In genomic region chrIII:10763032-10763431, ce11 we compare ENCODE assay signal across 5 worm cellular contexts.
TF ChIP-seq lines count a peak whose summit lies in the region.

dpy-28 (plus strand) TSS chrIII:10763131.

TF ChIP-seq in whole organism, L1 larva, 84 proteins besides CTCF, POLR2A, EP300 and RAD21 (continues in another document):
- no peak for TF ChIP-seq C04F5.9 (tag; optimal IDR thresholded peaks at IDR 0.05; lab: Kevin White, UChicago)
- TF ChIP-seq pqm-1 (tag; optimal IDR thresholded peaks at IDR 0.05; lab: Kevin White, UChicago) = no peak
- no peak for TF ChIP-seq skn-1 (tag; optimal IDR thresholded peaks at IDR 0.05; lab: Kevin White, UChicago)
- TF ChIP-seq unc-130 (tag; optimal IDR thresholded peaks at IDR 0.05; lab: Kevin White, UChicago) = no peak
- TF ChIP-seq C16A3.4 (tag; optimal IDR thresholded peaks at IDR 0.05; lab: Kevin White, UChicago) = no peak
- TF ChIP-seq rnt-1 (tag; optimal IDR thresholded peaks at IDR 0.05; lab: Kevin White, UChicago) = no peak
- TF ChIP-seq zip-4 (GFP tag; optimal IDR thresholded peaks at IDR 0.05; lab: Kevin White, UChicago) = no peak
- TF ChIP-seq lin-39 (tag; optimal IDR thresholded peaks at IDR 0.05; lab: Kevin White, UChicago) = no peak
- TF ChIP-seq lin-15B (tag; optimal IDR thresholded peaks at IDR 0.05; lab: Kevin White, UChicago) = no peak
- no peak for TF ChIP-seq efl-1 (optimal IDR thresholded peaks at IDR 0.05; lab: Kevin White, UChicago)
- TF ChIP-seq efl-1 (GFP tag; optimal IDR thresholded peaks at IDR 0.05 in 1 of 2; lab: Kevin White, UChicago) = peak in 1 of 2 experiments; percentile 82
- peak; percentile 31 for TF ChIP-seq ama-1 (optimal IDR thresholded peaks at IDR 0.05; lab: Kevin White, UChicago)
- no peak for TF ChIP-seq nhr-28 (tag; optimal IDR thresholded peaks at IDR 0.05; lab: Kevin White, UChicago)
- TF ChIP-seq sptf-1 (tag; optimal IDR thresholded peaks at IDR 0.05; lab: Kevin White, UChicago) = no peak
- no peak for TF ChIP-seq ets-5 (GFP tag; IDR thresholded peaks at IDR 0.05; lab: Robert Waterston, UW)
- TF ChIP-seq ceh-90 (tag; optimal IDR thresholded peaks at IDR 0.05; lab: Kevin White, UChicago) = no peak
- TF ChIP-seq nhr-47 (tag; optimal IDR thresholded peaks at IDR 0.05; lab: Kevin White, UChicago) = peak; percentile 27
- TF ChIP-seq mep-1 (tag; optimal IDR thresholded peaks at IDR 0.05; lab: Kevin White, UChicago) = no peak
- no peak for TF ChIP-seq swsn-7 (tag; optimal IDR thresholded peaks at IDR 0.05; lab: Kevin White, UChicago)
- no peak for TF ChIP-seq C34B4.2 (tag; optimal IDR thresholded peaks at IDR 0.05; lab: Kevin White, UChicago)

TF ChIP-seq in whole organism, L2 larva, 48 proteins besides CTCF, POLR2A, EP300 and RAD21:
- TF ChIP-seq ama-1 (optimal IDR thresholded peaks at IDR 0.05; lab: Kevin White, UChicago) (peak; percentile 21), nhr-21 (tag; optimal IDR thresholded peaks at IDR 0.05; lab: Kevin White, UChicago) (peak; percentile 21), nhr-237 (tag; optimal IDR thresholded peaks at IDR 0.05; lab: Kevin White, UChicago) (no peak)

TF ChIP-seq in whole organism, L3 larva, 47 proteins besides CTCF, POLR2A, EP300 and RAD21:
- TF ChIP-seq nhr-67 (tag; optimal IDR thresholded peaks at IDR 0.05; lab: Kevin White, UChicago) (no peak), fkh-10 (GFP tag; optimal IDR thresholded peaks at IDR 0.05; lab: Kevin White, UChicago) (no peak), pqm-1 (tag; optimal IDR thresholded peaks at IDR 0.05; lab: Kevin White, UChicago) (no peak), aly-2 (tag; optimal IDR thresholded peaks at IDR 0.05; lab: Kevin White, UChicago) (no peak), fos-1 (tag; optimal IDR thresholded peaks at IDR 0.05; lab: Kevin White, UChicago) (no peak), hmg-11 (tag; optimal IDR thresholded peaks at IDR 0.05; lab: Kevin White, UChicago) (no peak), zag-1 (tag; optimal IDR thresholded peaks at IDR 0.05; lab: Kevin White, UChicago) (no peak), ceh-28 (tag; optimal IDR thresholded peaks at IDR 0.05; lab: Kevin White, UChicago) (no peak), R02D3.7 (tag; optimal IDR thresholded peaks at IDR 0.05; lab: Kevin White, UChicago) (no peak), snpc-4 (tag; optimal IDR thresholded peaks at IDR 0.05; lab: Kevin White, UChicago) (no peak), elt-2 (tag; optimal IDR thresholded peaks at IDR 0.05; lab: Kevin White, UChicago) (peak; percentile 5), nhr-43 (tag; optimal IDR thresholded peaks at IDR 0.05; lab: Kevin White, UChicago; ENCODE audit: poor library complexity, severe bottlenecking) (no peak), daf-12 (tag; optimal IDR thresholded peaks at IDR 0.05; lab: Kevin White, UChicago) (no peak), sea-2 (GFP tag; optimal IDR thresholded peaks at IDR 0.05; lab: Kevin White, UChicago) (no peak), nhr-77 (tag; optimal IDR thresholded peaks at IDR 0.05; lab: Kevin White, UChicago) (no peak), ztf-11 (tag; optimal IDR thresholded peaks at IDR 0.05; lab: Kevin White, UChicago) (no peak), nhr-23 (tag; optimal IDR thresholded peaks at IDR 0.05; lab: Kevin White, UChicago) (no peak), lsy-12 (tag; optimal IDR thresholded peaks at IDR 0.05; lab: Kevin White, UChicago) (peak; percentile 23), fkh-2 (tag; optimal IDR thresholded peaks at IDR 0.05; lab: Kevin White, UChicago) (no peak), ZK546.5 (tag; optimal IDR thresholded peaks at IDR 0.05; lab: Kevin White, UChicago) (no peak), eor-1 (tag; optimal IDR thresholded peaks at IDR 0.05; lab: Kevin White, UChicago) (no peak), ama-1 (optimal IDR thresholded peaks at IDR 0.05; lab: Kevin White, UChicago) (peak; percentile 66), egl-27 (tag; optimal IDR thresholded peaks at IDR 0.05; lab: Kevin White, UChicago) (no peak), ceh-9 (tag; optimal IDR thresholded peaks at IDR 0.05; lab: Kevin White, UChicago) (no peak), mml-1 (tag; optimal IDR thresholded peaks at IDR 0.05; lab: Kevin White, UChicago) (no peak), jun-1 (tag; optimal IDR thresholded peaks at IDR 0.05; lab: Kevin White, UChicago) (no peak)

TF ChIP-seq in whole organism, L4 larva, 104 proteins besides CTCF, POLR2A, EP300 and RAD21 (continues in another document):
- TF ChIP-seq mes-2 (tag; optimal IDR thresholded peaks at IDR 0.05; lab: Kevin White, UChicago; ENCODE audit: poor library complexity, severe bottlenecking) = no peak
- TF ChIP-seq mdl-1 (tag; optimal IDR thresholded peaks at IDR 0.05; lab: Kevin White, UChicago) = no peak
- no peak for TF ChIP-seq mxl-3 (GFP tag; optimal IDR thresholded peaks at IDR 0.05; lab: Kevin White, UChicago)
- TF ChIP-seq hlh-30 (tag; optimal IDR thresholded peaks at IDR 0.05; lab: Kevin White, UChicago; ENCODE audit: insufficient read depth) = no peak
- no peak for TF ChIP-seq Y75B8A.6 (GFP tag; IDR thresholded peaks at IDR 0.05; lab: Robert Waterston, UW)
- no peak for TF ChIP-seq lin-15B (tag; optimal IDR thresholded peaks at IDR 0.05; lab: Kevin White, UChicago)
- TF ChIP-seq zip-2 (tag; optimal IDR thresholded peaks at IDR 0.05; lab: Kevin White, UChicago) = no peak
- TF ChIP-seq mep-1 (tag; optimal IDR thresholded peaks at IDR 0.05; lab: Kevin White, UChicago) = peak; percentile 34
- TF ChIP-seq nhr-102 (tag; optimal IDR thresholded peaks at IDR 0.05; lab: Kevin White, UChicago) = no peak
- TF ChIP-seq ama-1 (optimal IDR thresholded peaks at IDR 0.05; lab: Kevin White, UChicago) = peak; percentile 70
- no peak; the same call in 1 of the 2 replicates for TF ChIP-seq lin-38 (GFP tag; IDR thresholded peaks at IDR 0.05; lab: Robert Waterston, UW)
- TF ChIP-seq zfp-3 (GFP tag; conservative IDR thresholded peaks at IDR 0.05; lab: Robert Waterston, UW) = no peak
- no peak for TF ChIP-seq aly-2 (tag; optimal IDR thresholded peaks at IDR 0.05; lab: Kevin White, UChicago)
- TF ChIP-seq dmd-8 (GFP tag; IDR thresholded peaks at IDR 0.05; lab: Robert Waterston, UW) = no peak
- no peak for TF ChIP-seq ceh-32 (tag; optimal IDR thresholded peaks at IDR 0.05; lab: Kevin White, UChicago; ENCODE audit: poor library complexity)
- no peak for TF ChIP-seq ces-1 (GFP tag; optimal IDR thresholded peaks at IDR 0.05; lab: Kevin White, UChicago)
- peak; percentile 81 for TF ChIP-seq aha-1 (tag; lab: Kevin White, UChicago)
- TF ChIP-seq sdz-12 (GFP tag; optimal IDR thresholded peaks at IDR 0.05; lab: Kevin White, UChicago) = no peak
- TF ChIP-seq tag-97 (GFP tag; IDR thresholded peaks at IDR 0.05; lab: Robert Waterston, UW) = no peak
- TF ChIP-seq dmd-9 (GFP tag; IDR thresholded peaks at IDR 0.05; lab: Robert Waterston, UW) = no peak
- no peak for TF ChIP-seq pqm-1 (tag; optimal IDR thresholded peaks at IDR 0.05; lab: Kevin White, UChicago)
- TF ChIP-seq cey-2 (tag; optimal IDR thresholded peaks at IDR 0.05; lab: Kevin White, UChicago; ENCODE audit: borderline replicate concordance, insufficient read depth) = no peak
- TF ChIP-seq daf-16 (GFP tag; optimal IDR thresholded peaks at IDR 0.05; lab: Kevin White, UChicago) = no peak
- TF ChIP-seq daf-16 (tag; optimal IDR thresholded peaks at IDR 0.05; lab: Kevin White, UChicago) = peak; percentile 20
- no peak for TF ChIP-seq nhr-28 (tag; optimal IDR thresholded peaks at IDR 0.05; lab: Kevin White, UChicago)
- TF ChIP-seq pha-4 (GFP tag; IDR thresholded peaks at IDR 0.05; lab: Robert Waterston, UW) = no peak
- TF ChIP-seq pha-4 (tag; optimal IDR thresholded peaks at IDR 0.05; lab: Kevin White, UChicago) = no peak

TF ChIP-seq in whole organism, young adult, 124 proteins besides CTCF, POLR2A, EP300 and RAD21:
- TF ChIP-seq ama-1 (optimal IDR thresholded peaks at IDR 0.05; lab: Kevin White, UChicago) (peak; percentile 75), ama-1 (GFP tag; optimal IDR thresholded peaks at IDR 0.05; lab: Kevin White, UChicago) (no peak), die-1 (tag; optimal IDR thresholded peaks at IDR 0.05; lab: Kevin White, UChicago) (no peak), cebp-1 (GFP tag; IDR thresholded peaks at IDR 0.05; lab: Robert Waterston, UW) (no peak), cebp-1 (tag; optimal IDR thresholded peaks at IDR 0.05; lab: Kevin White, UChicago) (peak; percentile 48), atf-7 (tag; optimal IDR thresholded peaks at IDR 0.05; lab: Kevin White, UChicago) (peak; percentile 7)
